Fruit fly (Drosophila melanogaster): ENCODE measurements around the gene CG34248.

dm6 chr3L:16221800-16222199, 48.9 kb downstream of the CG34248 start:
- no peak for TF ChIP-seq CG8478 (optimal IDR thresholded peaks at IDR 0.05)
- TF ChIP-seq CTCF (optimal IDR thresholded peaks at IDR 0.05): no peak

All from S2 (cell line).